Worm (Caenorhabditis elegans) whole organism, young adult: ENCODE results near the gene C53B4.3.
A peak's percentile ranks its signal among the peaks of the same experiment; 100 is the strongest.

ENCODE experiments used
- B0261.1 ChIP-seq: sonication (generic microtip); optimal IDR thresholded peaks from 2 replicates; lab custom pipeline; 2016; ENCODE audit warnings: mild to moderate bottlenecking, missing genetic modification characterization, moderate library complexity, missing compliant biosample characterization
- D2030.7 ChIP-seq: fragments of 200-800 bp; sonication (Bioruptor generic); IDR thresholded peaks from 2 replicates; pipeline ENCODE4 v1.3.6; 2022; ENCODE audit warnings: missing genetic modification reagents, missing genetic modification characterization, missing compliant biosample characterization
- F33H1.4 ChIP-seq: fragments of 200-800 bp; sonication (Bioruptor generic); IDR thresholded peaks from 2 replicates; pipeline ENCODE4 v1.3.6; 2022; ENCODE audit warnings: missing genetic modification reagents, missing genetic modification characterization, missing compliant biosample characterization
- F37B4.10 ChIP-seq: fragments of 200-800 bp; sonication (Bioruptor generic); IDR thresholded peaks from 2 replicates; pipeline ENCODE4 v1.3.6; 2022; ENCODE audit warnings: missing genetic modification characterization, missing compliant biosample characterization
- F39B2.1 ChIP-seq: fragments of 200-800 bp; sonication (Bioruptor generic); IDR thresholded peaks from 2 replicates; pipeline ENCODE4 v1.3.6; 2022; ENCODE audit warnings: missing genetic modification reagents, missing genetic modification characterization, missing compliant biosample characterization
- F49E8.2 ChIP-seq: sonication (generic microtip); optimal IDR thresholded peaks from 3 replicates; lab custom pipeline; 2017; ENCODE audit warnings: missing genetic modification characterization, mild to moderate bottlenecking, missing compliant biosample characterization, antibody characterized with exemption, moderate library complexity; ENCODE audit not compliant: insufficient read depth
- F55B11.4 ChIP-seq: sonication (generic microtip); optimal IDR thresholded peaks from 2 replicates; lab custom pipeline; 2016; ENCODE audit warnings: missing compliant biosample characterization, missing genetic modification characterization, borderline replicate concordance; ENCODE audit not compliant: insufficient read depth
- F57C9.4 ChIP-seq: sonication (generic microtip); optimal IDR thresholded peaks from 2 replicates; lab custom pipeline; 2017; ENCODE audit warnings: mild to moderate bottlenecking, missing genetic modification characterization, missing compliant biosample characterization
- K11D2.4 ChIP-seq: fragments of 200-800 bp; sonication (Bioruptor generic); IDR thresholded peaks from 2 replicates; pipeline ENCODE4 v1.3.6; 2022; ENCODE audit warnings: missing genetic modification reagents, missing genetic modification characterization, missing compliant biosample characterization
- Y53F4B.3 ChIP-seq: fragments of 200-800 bp; sonication (Bioruptor generic); IDR thresholded peaks from 2 replicates; pipeline ENCODE4 v1.3.6; 2022; ENCODE audit warnings: missing genetic modification reagents, missing genetic modification characterization, missing compliant biosample characterization
- Y53G8AR.9 ChIP-seq: fragments of 200-800 bp; sonication (Bioruptor generic); conservative IDR thresholded peaks from 2 replicates; pipeline ENCODE4 v1.3.6; 2022; ENCODE audit warnings: missing genetic modification reagents, missing genetic modification characterization, missing compliant biosample characterization
- ZK185.1 ChIP-seq: sonication (generic microtip); optimal IDR thresholded peaks from 2 replicates; lab custom pipeline; 2016; ENCODE audit warnings: mild to moderate bottlenecking, missing genetic modification characterization, missing compliant biosample characterization; ENCODE audit not compliant: poor library complexity, severe bottlenecking
- aptf-2 ChIP-seq: fragments of 200-800 bp; sonication (Bioruptor generic); conservative IDR thresholded peaks from 2 replicates; pipeline ENCODE4 v1.3.6; 2022; ENCODE audit warnings: missing genetic modification reagents, missing genetic modification characterization, missing compliant biosample characterization
- ccch-3 ChIP-seq: fragments of 200-800 bp; sonication (Bioruptor generic); optimal IDR thresholded peaks from 2 replicates; lab custom pipeline; 2018; ENCODE audit warnings: mild to moderate bottlenecking, missing genetic modification characterization, missing compliant biosample characterization
- cebp-1 ChIP-seq, 2 experiments: fragments of 200-800 bp in 1 of 2; sonication (Bioruptor generic) in 1 of 2; sonication (generic microtip) in 1 of 2; IDR thresholded peaks in 1 of 2; optimal IDR thresholded peaks in 1 of 2; 2 replicates each; pipeline versions ENCODE4 v1.3.6 to Lab custom; 2017 to 2022; ENCODE audit warnings: missing compliant biosample characterization in 2 of 2, missing genetic modification characterization in 2 of 2, mild to moderate bottlenecking in 1 of 2, missing genetic modification reagents in 1 of 2, moderate library complexity in 1 of 2
- cebp-2 ChIP-seq: fragments of 200-800 bp; sonication (Bioruptor generic); IDR thresholded peaks from 2 replicates; pipeline ENCODE4 v1.3.6; 2022; ENCODE audit warnings: missing genetic modification characterization, missing compliant biosample characterization
- ceh-100 ChIP-seq: fragments of 200-800 bp; sonication (Bioruptor generic); IDR thresholded peaks from 2 replicates; pipeline ENCODE4 v1.3.6; 2022; ENCODE audit warnings: missing genetic modification reagents, missing genetic modification characterization, missing compliant biosample characterization
- ceh-40 ChIP-seq: fragments of 200-800 bp; sonication (Bioruptor generic); IDR thresholded peaks from 2 replicates; pipeline ENCODE4 v1.3.6; 2022; ENCODE audit warnings: missing genetic modification characterization, missing compliant biosample characterization
- ceh-79 ChIP-seq: sonication (generic microtip); optimal IDR thresholded peaks from 2 replicates; lab custom pipeline; 2017; ENCODE audit warnings: mild to moderate bottlenecking, missing genetic modification characterization, missing compliant biosample characterization
- ceh-91 ChIP-seq: fragments of 200-800 bp; sonication (Bioruptor generic); IDR thresholded peaks from 2 replicates; pipeline ENCODE4 v1.3.6; 2022; ENCODE audit warnings: missing genetic modification reagents, missing genetic modification characterization, missing compliant biosample characterization
- die-1 ChIP-seq: sonication (generic microtip); optimal IDR thresholded peaks from 2 replicates; lab custom pipeline; 2016; ENCODE audit warnings: missing genotype, mild to moderate bottlenecking, missing genetic modification characterization, missing compliant biosample characterization
- dpl-1 ChIP-seq: fragments of 150-350 bp; optimal IDR thresholded peaks from 2 replicates; lab custom pipeline; 2014; ENCODE audit warnings: missing biosample characterization, missing genetic modification reagents, missing genetic modification characterization
- egl-18 ChIP-seq: fragments of 200-800 bp; sonication (Bioruptor generic); IDR thresholded peaks from 2 replicates; pipeline ENCODE4 v1.3.6; 2022; ENCODE audit warnings: missing genetic modification reagents, missing genetic modification characterization, missing compliant biosample characterization
- fkh-3 ChIP-seq: sonication (generic microtip); optimal IDR thresholded peaks from 2 replicates; lab custom pipeline; 2016; ENCODE audit warnings: mild to moderate bottlenecking, missing genetic modification characterization, missing compliant biosample characterization
- him-1 ChIP-seq: sonication (generic microtip); optimal IDR thresholded peaks from 2 replicates; lab custom pipeline; 2016; ENCODE audit warnings: missing genotype, missing genetic modification reagents, missing genetic modification characterization, missing compliant biosample characterization
- hlh-26 ChIP-seq: fragments of 200-800 bp; sonication (Bioruptor generic); conservative IDR thresholded peaks from 2 replicates; pipeline ENCODE4 v1.3.6; 2022; ENCODE audit warnings: missing genetic modification reagents, missing genetic modification characterization, missing compliant biosample characterization
- hrde-1 ChIP-seq: sonication (generic microtip); optimal IDR thresholded peaks from 2 replicates; lab custom pipeline; 2016; ENCODE audit warnings: missing genetic modification characterization, mild to moderate bottlenecking, missing compliant biosample characterization, moderate library complexity, missing genotype, missing genetic modification reagents, borderline replicate concordance
- lag-1 ChIP-seq: fragments of 200-800 bp; sonication (Bioruptor generic); IDR thresholded peaks from 2 replicates; pipeline ENCODE4 v1.3.6; 2022; ENCODE audit warnings: missing genetic modification reagents, missing genetic modification characterization, missing compliant biosample characterization
- lin-40 ChIP-seq: sonication (generic microtip); optimal IDR thresholded peaks from 2 replicates; lab custom pipeline; 2016; ENCODE audit warnings: missing genetic modification characterization, mild to moderate bottlenecking, missing compliant biosample characterization, missing genotype, missing genetic modification reagents
- lin-54 ChIP-seq: fragments of 200-800 bp; sonication (Bioruptor generic); optimal IDR thresholded peaks from 2 replicates; lab custom pipeline; 2018; ENCODE audit warnings: mild to moderate bottlenecking, missing genetic modification characterization, missing compliant biosample characterization
- lir-1 ChIP-seq: fragments of 200-800 bp; sonication (Bioruptor generic); conservative IDR thresholded peaks from 2 replicates; pipeline ENCODE4 v1.3.6; 2022; ENCODE audit warnings: missing genetic modification reagents, missing genetic modification characterization, missing compliant biosample characterization
- madf-6 ChIP-seq: fragments of 200-800 bp; sonication (Bioruptor generic); IDR thresholded peaks from 2 replicates; pipeline ENCODE4 v1.3.6; 2022; ENCODE audit warnings: missing genetic modification reagents, missing genetic modification characterization, missing compliant biosample characterization
- mel-28 ChIP-seq: sonication (generic microtip); optimal IDR thresholded peaks from 2 replicates; lab custom pipeline; 2016; ENCODE audit warnings: borderline replicate concordance, mild to moderate bottlenecking, missing genetic modification characterization, missing compliant biosample characterization
- nfya-2 ChIP-seq: fragments of 200-800 bp; sonication (Bioruptor generic); IDR thresholded peaks from 2 replicates; pipeline ENCODE4 v1.3.6; 2022; ENCODE audit warnings: missing genetic modification reagents, missing genetic modification characterization, missing compliant biosample characterization
- nhr-120 ChIP-seq: fragments of 200-800 bp; sonication (Bioruptor generic); IDR thresholded peaks from 2 replicates; pipeline ENCODE4 v1.3.6; 2022; ENCODE audit warnings: missing genetic modification characterization, missing compliant biosample characterization
- nhr-80 ChIP-seq: sonication (generic microtip); optimal IDR thresholded peaks from 2 replicates; lab custom pipeline; 2016; ENCODE audit warnings: missing genetic modification characterization, missing compliant biosample characterization
- nhr-90 ChIP-seq: sonication (generic microtip); optimal IDR thresholded peaks from 2 replicates; lab custom pipeline; 2016; ENCODE audit warnings: missing genotype, mild to moderate bottlenecking, missing genetic modification characterization, missing compliant biosample characterization
- rcor-1 ChIP-seq: fragments of 200-800 bp; sonication (Bioruptor generic); IDR thresholded peaks from 2 replicates; pipeline ENCODE4 v1.3.6; 2022; ENCODE audit warnings: missing genetic modification reagents, missing genetic modification characterization, missing compliant biosample characterization
- snpc-1.1 ChIP-seq: sonication (generic microtip); optimal IDR thresholded peaks from 2 replicates; lab custom pipeline; 2017; ENCODE audit warnings: missing genetic modification characterization, mild to moderate bottlenecking, missing compliant biosample characterization, antibody characterized with exemption, moderate library complexity, missing genotype, missing genetic modification reagents; ENCODE audit not compliant: insufficient read depth
- snpc-3.4 ChIP-seq: sonication (generic microtip); optimal IDR thresholded peaks from 2 replicates; lab custom pipeline; 2017; ENCODE audit warnings: missing genetic modification characterization, mild to moderate bottlenecking, missing compliant biosample characterization, antibody characterized with exemption, moderate library complexity, missing genotype, missing genetic modification reagents
- sptf-2 ChIP-seq: fragments of 200-800 bp; sonication (Bioruptor generic); optimal IDR thresholded peaks from 2 replicates; lab custom pipeline; 2018; ENCODE audit warnings: mild to moderate bottlenecking, missing genetic modification characterization, missing compliant biosample characterization
- xnd-1 ChIP-seq: sonication (generic microtip); optimal IDR thresholded peaks from 2 replicates; lab custom pipeline; 2016; ENCODE audit warnings: missing genotype, missing genetic modification reagents, missing genetic modification characterization, missing compliant biosample characterization
- ztf-25 ChIP-seq: fragments of 200-800 bp; sonication (Bioruptor generic); IDR thresholded peaks from 2 replicates; pipeline ENCODE4 v1.3.6; 2022; ENCODE audit warnings: missing genetic modification reagents, missing genetic modification characterization, missing compliant biosample characterization
- ztf-26 ChIP-seq: sonication (generic microtip); optimal IDR thresholded peaks from 2 replicates; lab custom pipeline; 2017; ENCODE audit warnings: missing genetic modification characterization, missing compliant biosample characterization
- ztf-28 ChIP-seq: fragments of 200-800 bp; sonication (Bioruptor generic); IDR thresholded peaks from 2 replicates; pipeline ENCODE4 v1.3.6; 2022; ENCODE audit warnings: missing genetic modification reagents, missing genetic modification characterization, missing compliant biosample characterization
- ztf-6 ChIP-seq: fragments of 200-800 bp; sonication (Bioruptor generic); IDR thresholded peaks from 2 replicates; pipeline ENCODE4 v1.3.6; 2022; ENCODE audit warnings: missing genetic modification reagents, missing genetic modification characterization, missing compliant biosample characterization

C53B4.3 gene

ce11 chrIV:8973249-8973958, at the start of gene C53B4.3 (continued):
- TF ChIP-seq lin-40 (peak; percentile 72), ztf-25 (GFP tag; lab: Robert Waterston, UW) (no peak), cebp-1 (GFP tag; IDR thresholded peaks at IDR 0.05; lab: Robert Waterston, UW) (no peak), cebp-1 (tag; optimal IDR thresholded peaks at IDR 0.05; lab: Kevin White, UChicago) (peak; percentile 47), mel-28 (tag; lab: Kevin White, UChicago) (no peak), Y53G8AR.9 (0 out of 2 replicates have a peak, but pooled peaks have one; percentile 44), snpc-3.4 (peak; percentile 36), egl-18 (GFP tag; lab: Robert Waterston, UW) (no peak), F55B11.4 (tag; lab: Kevin White, UChicago) (no peak), F37B4.10 (GFP tag; lab: Robert Waterston, UW) (no peak), ceh-40 (GFP tag; lab: Robert Waterston, UW) (peak; percentile 46; the same call in 1 of the 2 replicates), nfya-2 (GFP tag; lab: Robert Waterston, UW) (no peak), F39B2.1 (GFP tag; lab: Robert Waterston, UW) (no peak), ccch-3 (GFP tag; lab: Kevin White, UChicago) (no peak), ztf-26 (tag; lab: Kevin White, UChicago) (peak; percentile 16), cebp-2 (GFP tag; lab: Robert Waterston, UW) (no peak), Y53F4B.3 (GFP tag; lab: Robert Waterston, UW) (no peak), lir-1 (GFP tag; lab: Robert Waterston, UW) (no peak; the same call in 1 of the 2 replicates), die-1 (tag; lab: Kevin White, UChicago) (no peak), ceh-91 (GFP tag; lab: Robert Waterston, UW) (peak; percentile 24; the same call in 1 of the 2 replicates), sptf-2 (GFP tag; lab: Kevin White, UChicago) (no peak), rcor-1 (GFP tag; lab: Robert Waterston, UW) (0 out of 2 replicates have a peak, but pooled peaks have one; percentile 13), nhr-90 (tag; lab: Kevin White, UChicago) (no peak), snpc-1.1 (tag; lab: Kevin White, UChicago) (no peak), madf-6 (GFP tag; lab: Robert Waterston, UW) (peak; percentile 67; the same call in 1 of the 2 replicates), D2030.7 (GFP tag; lab: Robert Waterston, UW) (peak; percentile 61), ztf-28 (GFP tag; lab: Robert Waterston, UW) (0 out of 2 replicates have a peak, but pooled peaks have one; percentile 37), lin-54 (GFP tag; lab: Kevin White, UChicago) (peak; percentile 43), lag-1 (GFP tag; lab: Robert Waterston, UW) (no peak), F33H1.4 (GFP tag; lab: Robert Waterston, UW) (no peak; the same call in 1 of the 2 replicates), ZK185.1 (peak; percentile 87), K11D2.4 (GFP tag; lab: Robert Waterston, UW) (peak; percentile 69), hlh-26 (no peak), B0261.1 (tag; lab: Kevin White, UChicago) (no peak), aptf-2 (GFP tag; lab: Robert Waterston, UW) (0 out of 2 replicates have a peak, but pooled peaks have one; percentile 39), him-1 (peak; percentile 37), nhr-80 (tag; lab: Kevin White, UChicago) (peak; percentile 75), F57C9.4 (tag; lab: Kevin White, UChicago) (no peak), dpl-1 (no peak), nhr-120 (no peak), ztf-6 (GFP tag; lab: Robert Waterston, UW) (no peak), fkh-3 (tag; lab: Kevin White, UChicago) (no peak), hrde-1 (tag; lab: Kevin White, UChicago) (peak; percentile 37), ceh-100 (no peak), F49E8.2 (tag; lab: Kevin White, UChicago) (no peak), ceh-79 (tag; lab: Kevin White, UChicago) (no peak), xnd-1 (tag; lab: Kevin White, UChicago) (peak; percentile 8)
